Fruit fly (Drosophila melanogaster): ENCODE measurements around the gene Sfp24Bd.

Sfp24Bd gene

DNA sequence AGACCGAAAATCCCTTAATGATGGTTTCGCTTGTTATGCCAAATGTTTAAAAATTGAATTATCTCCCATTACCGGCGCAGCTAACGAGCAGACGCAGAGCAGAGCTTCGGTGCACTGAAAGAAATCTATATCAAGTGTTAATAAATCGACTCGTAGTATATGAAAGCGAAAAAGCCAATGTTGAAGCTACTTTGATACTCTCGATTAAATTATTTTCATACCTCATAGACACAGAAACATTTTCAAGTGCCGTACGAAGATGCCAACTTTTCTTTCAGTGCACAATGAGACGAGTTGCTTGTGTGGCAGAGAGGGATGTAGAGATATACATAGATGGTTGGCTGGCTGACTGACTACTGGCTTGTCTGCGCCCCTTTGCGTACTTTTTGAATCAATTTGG lies 6.8 kb upstream of the Sfp24Bd start:
- TF ChIP-seq pum (GFP tag; optimal IDR thresholded peaks at IDR 0.05): peak; percentile 19
- no peak for TF ChIP-seq CG18599 (GFP tag; optimal IDR thresholded peaks at IDR 0.05)
- no peak for TF ChIP-seq C15 (GFP tag; IDR thresholded peaks at IDR 0.05)
- TF ChIP-seq dmrt99B (tag; optimal IDR thresholded peaks at IDR 0.05): peak; percentile 57
- no peak for TF ChIP-seq CG15073 (GFP tag; optimal IDR thresholded peaks at IDR 0.05)
- TF ChIP-seq Dll (GFP tag; IDR thresholded peaks at IDR 0.05; ENCODE audit: partially characterized antibody): no peak
- no peak for TF ChIP-seq CG10565 (GFP tag; optimal IDR thresholded peaks at IDR 0.05)
- no peak for TF ChIP-seq CG11456 (GFP tag; IDR thresholded peaks at IDR 0.05)
- no peak for TF ChIP-seq da (GFP tag; optimal IDR thresholded peaks at IDR 0.05)
- TF ChIP-seq slbo (GFP tag; IDR thresholded peaks at IDR 0.05): no peak
- no peak for TF ChIP-seq mirr (GFP tag; optimal IDR thresholded peaks at IDR 0.05)
- TF ChIP-seq Med (GFP tag): no peak
- TF ChIP-seq sisA (GFP tag; IDR thresholded peaks at IDR 0.05): peak; percentile 63
- no peak for TF ChIP-seq Fer1 (GFP tag; optimal IDR thresholded peaks at IDR 0.05)
- TF ChIP-seq ranshi (GFP tag; IDR thresholded peaks at IDR 0.05): no peak
- TF ChIP-seq gcm2 (GFP tag; optimal IDR thresholded peaks at IDR 0.05): no peak
- peak; percentile 42; the same call in 1 of the 2 replicates for TF ChIP-seq Rx (GFP tag; IDR thresholded peaks at IDR 0.05)
- no peak for TF ChIP-seq CG17361 (GFP tag; IDR thresholded peaks at IDR 0.05)
- TF ChIP-seq CG9727 (GFP tag; optimal IDR thresholded peaks at IDR 0.05): peak; percentile 18
- TF ChIP-seq HmgZ (tag; optimal IDR thresholded peaks at IDR 0.05): no peak
- TF ChIP-seq CG31365 (tag; optimal IDR thresholded peaks at IDR 0.05): no peak
- TF ChIP-seq CG1603 (tag; optimal IDR thresholded peaks at IDR 0.05): peak; percentile 57
- no peak for TF ChIP-seq peb (GFP tag; IDR thresholded peaks at IDR 0.05)
- peak; percentile 67 for TF ChIP-seq CG2712 (tag; optimal IDR thresholded peaks at IDR 0.05)
- no peak for TF ChIP-seq CG10209 (GFP tag; optimal IDR thresholded peaks at IDR 0.05)
- peak; percentile 59 for TF ChIP-seq croc (GFP tag; conservative IDR thresholded peaks at IDR 0.05)
- no peak for TF ChIP-seq Hmr (GFP tag; optimal IDR thresholded peaks at IDR 0.05)
- TF ChIP-seq CG11504 (tag; optimal IDR thresholded peaks at IDR 0.05): no peak
- no peak for TF ChIP-seq nerfin-2 (GFP tag; IDR thresholded peaks at IDR 0.05; ENCODE audit: partially characterized antibody)
- no peak for TF ChIP-seq CG8281 (tag; optimal IDR thresholded peaks at IDR 0.05)
- no peak for TF ChIP-seq CG10654 (GFP tag; optimal IDR thresholded peaks at IDR 0.05)
- no peak for TF ChIP-seq Hr51 (GFP tag; optimal IDR thresholded peaks at IDR 0.05)
- no peak for TF ChIP-seq CG32767 (GFP tag; IDR thresholded peaks at IDR 0.05)
- no peak for TF ChIP-seq Lpt (GFP tag; optimal IDR thresholded peaks at IDR 0.05)
- TF ChIP-seq CG17829 (tag; optimal IDR thresholded peaks at IDR 0.05): peak; percentile 52
- TF ChIP-seq Adf1 (GFP tag; IDR thresholded peaks at IDR 0.05): no peak
- TF ChIP-seq stwl (tag; optimal IDR thresholded peaks at IDR 0.05): no peak
- TF ChIP-seq jumu (GFP tag; optimal IDR thresholded peaks at IDR 0.05): no peak
- TF ChIP-seq Antp (GFP tag; optimal IDR thresholded peaks at IDR 0.05): peak; percentile 20
- TF ChIP-seq gem (tag; optimal IDR thresholded peaks at IDR 0.05): peak; percentile 55
- TF ChIP-seq H15 (GFP tag; IDR thresholded peaks at IDR 0.05): no peak
- TF ChIP-seq sima (GFP tag; optimal IDR thresholded peaks at IDR 0.05): no peak
- no peak; the same call in 1 of the 2 replicates for TF ChIP-seq sob (GFP tag; IDR thresholded peaks at IDR 0.05)
- no peak for TF ChIP-seq CG1832 (GFP tag; optimal IDR thresholded peaks at IDR 0.05)
- no peak for TF ChIP-seq fd102C (GFP tag; optimal IDR thresholded peaks at IDR 0.05)
- no peak for TF ChIP-seq CrebB (tag; optimal IDR thresholded peaks at IDR 0.05)
- no peak for TF ChIP-seq Dbx (GFP tag; IDR thresholded peaks at IDR 0.05)
- TF ChIP-seq CG2889 (GFP tag; IDR thresholded peaks at IDR 0.05): no peak
- TF ChIP-seq E2f1 (GFP tag; IDR thresholded peaks at IDR 0.05): peak; percentile 46; the same call in 1 of the 2 replicates
- peak; percentile 77 for TF ChIP-seq Ets65A (GFP tag)
- no peak for TF ChIP-seq CG17385 (GFP tag; optimal IDR thresholded peaks at IDR 0.05)
- TF ChIP-seq MBD-R2 (GFP tag; IDR thresholded peaks at IDR 0.05): no peak
